Fruit fly (Drosophila melanogaster) whole organism, embryonic: Measurements from ENCODE around the gene pyx.

ENCODE experiments used
- CG1024 ChIP-seq: fragments of 200-800 bp; sonication (Bioruptor generic); IDR thresholded peaks from 2 replicates; pipeline ENCODE4 v1.3.6; 2022; ENCODE audit warnings: missing biosample characterization, missing genetic modification characterization
- ranshi ChIP-seq: fragments of 200-800 bp; sonication (Bioruptor generic); IDR thresholded peaks from 2 replicates; pipeline ENCODE4 v1.3.6; 2022; ENCODE audit warnings: missing biosample characterization, missing genetic modification characterization

dm6 chr3L:205723-206284 lies 17.1 kb downstream of the pyx start, which contains the start of the genes Gk1 and CG13876:
- peak; percentile 94 for TF ChIP-seq ranshi
- peak; percentile 74 for TF ChIP-seq CG1024
